Worm (Caenorhabditis elegans) whole organism, L1 larva: ENCODE data around the gene Y110A2AL.10.

Experiments
- dpl-1 ChIP-seq, 3 experiments: fragments of 150-350 bp in 2 of 3; sonication (generic microtip) in 1 of 3; optimal IDR thresholded peaks; 2 replicates each; lab custom pipeline; 2014 to 2017; ENCODE audit warnings: missing biosample characterization in 3 of 3, missing genetic modification characterization in 3 of 3, missing genetic modification reagents in 3 of 3
- egl-27 ChIP-seq, 2 experiments: fragments of 150-350 bp in 1 of 2; sonication (generic microtip); optimal IDR thresholded peaks; 3 replicates each; lab custom pipeline; 2017 to 2018; ENCODE audit warnings: missing biosample characterization in 2 of 2, missing genetic modification characterization in 2 of 2, missing genetic modification reagents in 2 of 2
- fkh-10 ChIP-seq: sonication (generic microtip); optimal IDR thresholded peaks from 2 replicates; lab custom pipeline; 2017; ENCODE audit warnings: missing biosample characterization, missing genetic modification reagents, missing genetic modification characterization
- pqm-1 ChIP-seq: sonication (generic microtip); optimal IDR thresholded peaks from 3 replicates; lab custom pipeline; 2017; ENCODE audit warnings: missing biosample characterization, missing genetic modification characterization

DNA sequence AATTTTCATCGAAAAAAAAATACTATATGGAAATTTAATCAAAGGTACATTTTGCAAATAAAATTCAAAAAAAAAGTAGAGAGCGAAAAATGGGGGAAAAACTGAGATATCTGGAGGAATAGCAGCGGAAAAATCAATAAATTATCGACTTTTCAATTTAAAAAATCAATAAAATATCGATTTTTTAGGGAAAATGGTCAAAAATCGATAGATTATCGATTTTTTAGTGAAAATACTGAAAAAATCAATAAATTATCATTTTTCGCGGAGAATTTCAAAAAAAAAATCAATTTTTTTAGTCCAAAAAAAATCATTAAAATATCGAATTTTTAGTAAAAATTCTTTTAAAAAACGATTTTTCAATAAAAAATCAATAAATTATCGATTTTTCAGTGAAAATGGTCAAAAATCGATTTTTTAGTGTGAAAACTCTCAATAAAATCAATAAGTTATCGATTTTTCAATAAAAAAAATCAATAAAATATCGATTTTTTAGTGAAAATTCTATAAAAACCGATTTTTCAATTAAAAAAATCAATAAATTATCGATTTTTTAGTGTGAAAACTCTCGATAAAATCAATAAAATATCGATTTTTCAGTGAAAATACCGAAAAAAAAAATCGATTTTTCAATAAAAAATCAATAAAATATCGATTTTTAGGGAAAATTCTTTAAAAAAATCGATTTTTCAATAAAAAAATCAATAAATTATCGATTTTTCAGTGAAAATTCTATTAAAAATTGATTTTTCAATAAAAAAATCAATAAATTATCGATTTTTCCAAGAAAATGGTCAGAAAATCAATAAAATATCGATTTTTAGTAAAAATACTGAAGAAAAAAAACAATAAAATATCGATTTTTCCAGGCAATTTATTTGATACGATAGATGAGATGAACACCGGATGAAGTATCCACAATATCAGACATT lies 14.1 kb upstream of the Y110A2AL.10 start:
- TF ChIP-seq dpl-1 (GFP tag; optimal IDR thresholded peaks at IDR 0.05; lab: Kevin White, UChicago) (no peak), fkh-10 (GFP tag; lab: Kevin White, UChicago) (no peak), pqm-1 (tag; lab: Kevin White, UChicago) (no peak), egl-27 (tag; optimal IDR thresholded peaks at IDR 0.05; lab: Kevin White, UChicago) (no peak)
